Fruit fly (Drosophila melanogaster) whole organism, adult: ENCODE data around the gene CG13711.

Experiments
- CG12768 ChIP-seq: fragments of 200-800 bp; sonication (Bioruptor generic); optimal IDR thresholded peaks from 2 replicates; lab custom pipeline; 2017; ENCODE audit warnings: missing biosample characterization, missing genetic modification characterization, mild to moderate bottlenecking, moderate library complexity, missing genetic modification reagents
- CG14711 ChIP-seq: fragments of 200-800 bp; sonication (Bioruptor generic); optimal IDR thresholded peaks from 2 replicates; lab custom pipeline; 2018; ENCODE audit warnings: missing biosample characterization, mild to moderate bottlenecking, missing genetic modification characterization, moderate library complexity
- CG1620 ChIP-seq: fragments of 200-800 bp; sonication (Bioruptor generic); optimal IDR thresholded peaks from 2 replicates; lab custom pipeline; 2016; ENCODE audit warnings: missing biosample characterization, missing genetic modification characterization
- CG5204 ChIP-seq: fragments of 200-800 bp; sonication (Bioruptor generic); optimal IDR thresholded peaks from 2 replicates; lab custom pipeline; 2016; ENCODE audit warnings: missing biosample characterization, missing genetic modification characterization
- CG7101 ChIP-seq: fragments of 200-800 bp; sonication (Bioruptor generic); optimal IDR thresholded peaks from 2 replicates; lab custom pipeline; 2018; ENCODE audit warnings: missing biosample characterization, mild to moderate bottlenecking, missing genetic modification characterization, moderate library complexity
- Clk ChIP-seq: fragments of 200-800 bp; sonication (Bioruptor generic); optimal IDR thresholded peaks from 2 replicates; lab custom pipeline; 2017; ENCODE audit warnings: missing biosample characterization, missing genetic modification characterization
- Crg-1 ChIP-seq: fragments of 200-800 bp; sonication (Bioruptor generic); optimal IDR thresholded peaks from 2 replicates; lab custom pipeline; 2016; ENCODE audit warnings: missing biosample characterization, missing genetic modification characterization
- bab1 ChIP-seq: fragments of 200-800 bp; sonication (Bioruptor generic); optimal IDR thresholded peaks from 3 replicates; lab custom pipeline; 2019; ENCODE audit warnings: missing biosample characterization, mild to moderate bottlenecking, missing genetic modification characterization, moderate library complexity
- cic ChIP-seq: fragments of 200-800 bp; sonication (Bioruptor generic); optimal IDR thresholded peaks from 2 replicates; lab custom pipeline; 2017; ENCODE audit warnings: missing biosample characterization, mild to moderate bottlenecking, missing genetic modification characterization, moderate library complexity
- kay ChIP-seq: fragments of 200-800 bp; sonication (Bioruptor generic); peaks from one replicate; lab custom pipeline; 2016; ENCODE audit warnings: missing biosample characterization, missing genetic modification characterization, borderline replicate concordance
- ovo ChIP-seq: fragments of 200-800 bp; sonication (Bioruptor generic); optimal IDR thresholded peaks from 2 replicates; lab custom pipeline; 2016; ENCODE audit warnings: missing biosample characterization, missing genetic modification characterization
- pad ChIP-seq: fragments of 200-800 bp; sonication (Bioruptor generic); optimal IDR thresholded peaks from 3 replicates; lab custom pipeline; 2017; ENCODE audit warnings: missing biosample characterization, missing genetic modification characterization, mild to moderate bottlenecking, moderate library complexity, missing genetic modification reagents
- tj ChIP-seq: fragments of 200-800 bp; sonication (Bioruptor generic); optimal IDR thresholded peaks from 3 replicates; lab custom pipeline; 2017; ENCODE audit warnings: missing biosample characterization, mild to moderate bottlenecking, missing genetic modification characterization, moderate library complexity
- toe ChIP-seq: fragments of 200-800 bp; sonication (Bioruptor generic); optimal IDR thresholded peaks from 2 replicates; lab custom pipeline; 2016; ENCODE audit warnings: missing biosample characterization, missing genetic modification characterization

dm6 chr3L:4709790-4710189 lies 47.9 kb upstream of the CG13711 start, which contains the start of gene CG13712:
- TF ChIP-seq kay (GFP tag; lab: Kevin White, UChicago) (no peak), cic (GFP tag; lab: Kevin White, UChicago) (no peak), CG12768 (GFP tag; lab: Kevin White, UChicago) (no peak), tj (GFP tag; lab: Kevin White, UChicago) (no peak), toe (GFP tag; lab: Kevin White, UChicago) (no peak), CG1620 (GFP tag; lab: Kevin White, UChicago) (no peak), bab1 (GFP tag; lab: Kevin White, UChicago) (no peak), CG5204 (GFP tag; lab: Kevin White, UChicago) (no peak), pad (GFP tag; lab: Kevin White, UChicago) (no peak), Crg-1 (GFP tag; lab: Kevin White, UChicago) (no peak), Clk (GFP tag; lab: Kevin White, UChicago) (no peak), CG14711 (no peak), ovo (GFP tag; lab: Kevin White, UChicago) (no peak), CG7101 (tag; lab: Kevin White, UChicago) (no peak)
